Fruit fly (Drosophila melanogaster) whole organism, adult: ENCODE data around the gene RIOK2.

Experiments used
- CG11617 ChIP-seq: fragments of 200-800 bp; sonication (Bioruptor generic); optimal IDR thresholded peaks from 2 replicates; lab custom pipeline; 2017; ENCODE audit warnings: mild to moderate bottlenecking, missing biosample characterization, missing genetic modification reagents, missing genetic modification characterization
- CG12768 ChIP-seq: fragments of 200-800 bp; sonication (Bioruptor generic); optimal IDR thresholded peaks from 2 replicates; lab custom pipeline; 2017; ENCODE audit warnings: missing biosample characterization, missing genetic modification characterization, mild to moderate bottlenecking, moderate library complexity, missing genetic modification reagents
- CG14711 ChIP-seq: fragments of 200-800 bp; sonication (Bioruptor generic); optimal IDR thresholded peaks from 2 replicates; lab custom pipeline; 2018; ENCODE audit warnings: missing biosample characterization, mild to moderate bottlenecking, missing genetic modification characterization, moderate library complexity
- CG1620 ChIP-seq: fragments of 200-800 bp; sonication (Bioruptor generic); optimal IDR thresholded peaks from 2 replicates; lab custom pipeline; 2016; ENCODE audit warnings: missing biosample characterization, missing genetic modification characterization
- CG33017 ChIP-seq: fragments of 200-800 bp; sonication (Bioruptor generic); optimal IDR thresholded peaks from 2 replicates; lab custom pipeline; 2018; ENCODE audit warnings: missing biosample characterization, mild to moderate bottlenecking, missing genetic modification characterization, moderate library complexity
- CG5204 ChIP-seq: fragments of 200-800 bp; sonication (Bioruptor generic); optimal IDR thresholded peaks from 2 replicates; lab custom pipeline; 2016; ENCODE audit warnings: missing biosample characterization, missing genetic modification characterization
- CG7045 ChIP-seq: fragments of 200-800 bp; sonication (Bioruptor generic); optimal IDR thresholded peaks from 2 replicates; lab custom pipeline; 2017; ENCODE audit warnings: missing biosample characterization, mild to moderate bottlenecking, missing genetic modification characterization
- CG7101 ChIP-seq: fragments of 200-800 bp; sonication (Bioruptor generic); optimal IDR thresholded peaks from 2 replicates; lab custom pipeline; 2018; ENCODE audit warnings: missing biosample characterization, mild to moderate bottlenecking, missing genetic modification characterization, moderate library complexity
- Clk ChIP-seq: fragments of 200-800 bp; sonication (Bioruptor generic); optimal IDR thresholded peaks from 2 replicates; lab custom pipeline; 2017; ENCODE audit warnings: missing biosample characterization, missing genetic modification characterization
- Crg-1 ChIP-seq: fragments of 200-800 bp; sonication (Bioruptor generic); optimal IDR thresholded peaks from 2 replicates; lab custom pipeline; 2016; ENCODE audit warnings: missing biosample characterization, missing genetic modification characterization
- Hr96 ChIP-seq: fragments of 200-800 bp; sonication (Bioruptor generic); optimal IDR thresholded peaks from 2 replicates; lab custom pipeline; 2016; ENCODE audit warnings: missing biosample characterization, missing genetic modification characterization
- Mnt ChIP-seq: fragments of 200-800 bp; sonication (Bioruptor generic); optimal IDR thresholded peaks from 2 replicates; lab custom pipeline; 2016; ENCODE audit warnings: missing biosample characterization, mild to moderate bottlenecking, missing genetic modification characterization
- bab1 ChIP-seq: fragments of 200-800 bp; sonication (Bioruptor generic); optimal IDR thresholded peaks from 3 replicates; lab custom pipeline; 2019; ENCODE audit warnings: missing biosample characterization, mild to moderate bottlenecking, missing genetic modification characterization, moderate library complexity
- cic ChIP-seq: fragments of 200-800 bp; sonication (Bioruptor generic); optimal IDR thresholded peaks from 2 replicates; lab custom pipeline; 2017; ENCODE audit warnings: missing biosample characterization, mild to moderate bottlenecking, missing genetic modification characterization, moderate library complexity
- cnc ChIP-seq, 2 experiments: fragments of >200 bp; optimal IDR thresholded peaks; 2 replicates each; lab custom pipeline; 2017
- kay ChIP-seq: fragments of 200-800 bp; sonication (Bioruptor generic); peaks from one replicate; lab custom pipeline; 2016; ENCODE audit warnings: missing biosample characterization, missing genetic modification characterization, borderline replicate concordance
- ovo ChIP-seq: fragments of 200-800 bp; sonication (Bioruptor generic); optimal IDR thresholded peaks from 2 replicates; lab custom pipeline; 2016; ENCODE audit warnings: missing biosample characterization, missing genetic modification characterization
- pad ChIP-seq: fragments of 200-800 bp; sonication (Bioruptor generic); optimal IDR thresholded peaks from 3 replicates; lab custom pipeline; 2017; ENCODE audit warnings: missing biosample characterization, missing genetic modification characterization, mild to moderate bottlenecking, moderate library complexity, missing genetic modification reagents
- tj ChIP-seq: fragments of 200-800 bp; sonication (Bioruptor generic); optimal IDR thresholded peaks from 3 replicates; lab custom pipeline; 2017; ENCODE audit warnings: missing biosample characterization, mild to moderate bottlenecking, missing genetic modification characterization, moderate library complexity
- toe ChIP-seq: fragments of 200-800 bp; sonication (Bioruptor generic); optimal IDR thresholded peaks from 2 replicates; lab custom pipeline; 2016; ENCODE audit warnings: missing biosample characterization, missing genetic modification characterization

The RIOK2 gene

dm6 chr3R:25235362-25235761, 30.3 kb upstream of the RIOK2 start, which contains the start of gene Sil1:
TSS of gene Sil1 (minus strand) at chr3R:25235529.
- TF ChIP-seq cic (GFP tag; lab: Kevin White, UChicago) (no peak), pad (GFP tag; lab: Kevin White, UChicago) (no peak), CG12768 (GFP tag; lab: Kevin White, UChicago) (no peak), CG7045 (no peak), CG7101 (no peak), CG11617 (GFP tag; lab: Kevin White, UChicago) (no peak), tj (no peak), kay (GFP tag; lab: Kevin White, UChicago) (no peak), CG33017 (tag; lab: Kevin White, UChicago) (no peak), CG5204 (GFP tag; lab: Kevin White, UChicago) (no peak), bab1 (no peak), Hr96 (GFP tag; lab: Kevin White, UChicago) (no peak), Clk (no peak), toe (GFP tag; lab: Kevin White, UChicago) (no peak), cnc (optimal IDR thresholded peaks at IDR 0.05; lab: Kevin White, UChicago) (no peak), Mnt (GFP tag; lab: Kevin White, UChicago) (no peak)

- TF ChIP-seq cnc (optimal IDR thresholded peaks at IDR 0.05; lab: Kevin White, UChicago) (no peak), bab1 (no peak), Mnt (GFP tag; lab: Kevin White, UChicago) (no peak), CG7101 (no peak), ovo (GFP tag; lab: Kevin White, UChicago) (no peak), Crg-1 (no peak), cic (GFP tag; lab: Kevin White, UChicago) (no peak), Hr96 (GFP tag; lab: Kevin White, UChicago) (no peak), CG7045 (no peak), CG1620 (GFP tag; lab: Kevin White, UChicago) (no peak), tj (no peak)
These were observed 29.5 kb upstream of the RIOK2 start for dm6 chr3R:25236121-25236520.

DNA sequence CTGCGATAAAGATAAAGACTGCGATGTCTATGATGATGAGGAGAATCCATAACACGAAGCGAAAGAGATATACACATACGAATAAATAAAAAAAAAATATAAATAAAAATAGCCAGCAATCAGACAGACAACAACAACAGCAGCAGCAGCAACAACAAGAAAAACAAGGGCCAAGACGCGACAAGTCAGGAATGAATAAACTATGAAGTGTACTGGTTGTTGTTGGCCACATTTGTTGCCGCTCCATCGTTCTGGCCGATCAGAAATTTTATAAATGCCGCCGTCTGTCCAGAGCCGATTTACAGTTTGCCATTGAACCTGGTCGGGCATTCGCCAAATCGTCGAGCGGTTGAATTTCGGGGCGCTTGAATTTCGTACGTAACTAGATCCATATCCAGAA, 28.3 kb upstream of the RIOK2 start, which contains the start of gene Jhbp7:
Gene Jhbp7, plus strand, starts transcription at position 301 of the 400 bp plus-strand sequence.
- TF ChIP-seq CG7101 (no peak), kay (GFP tag; lab: Kevin White, UChicago) (no peak), cic (GFP tag; lab: Kevin White, UChicago) (no peak), toe (GFP tag; lab: Kevin White, UChicago) (no peak), CG11617 (GFP tag; lab: Kevin White, UChicago) (no peak)

dm6 chr3R:25238771-25239700, 26.6 kb upstream of the RIOK2 start:
- TF ChIP-seq CG1620 (GFP tag; lab: Kevin White, UChicago): no peak
- no peak for TF ChIP-seq CG11617 (GFP tag; lab: Kevin White, UChicago)
- no peak for TF ChIP-seq CG12768 (GFP tag; lab: Kevin White, UChicago)
- no peak for TF ChIP-seq kay (GFP tag; lab: Kevin White, UChicago)
- TF ChIP-seq CG14711 (tag; lab: Kevin White, UChicago): no peak
- TF ChIP-seq CG5204 (GFP tag; lab: Kevin White, UChicago): no peak
- TF ChIP-seq Mnt (GFP tag; lab: Kevin White, UChicago): no peak
- TF ChIP-seq CG33017 (tag; lab: Kevin White, UChicago): no peak
- TF ChIP-seq Hr96 (GFP tag; lab: Kevin White, UChicago): no peak
- TF ChIP-seq bab1: no peak
- no peak for TF ChIP-seq cnc (optimal IDR thresholded peaks at IDR 0.05; lab: Kevin White, UChicago)
- TF ChIP-seq pad (GFP tag; lab: Kevin White, UChicago): no peak
- no peak for TF ChIP-seq toe (GFP tag; lab: Kevin White, UChicago)
- TF ChIP-seq cic (GFP tag; lab: Kevin White, UChicago): no peak
- no peak for TF ChIP-seq Crg-1
- TF ChIP-seq Clk: no peak
- TF ChIP-seq tj: no peak
- no peak for TF ChIP-seq CG7101

DNA sequence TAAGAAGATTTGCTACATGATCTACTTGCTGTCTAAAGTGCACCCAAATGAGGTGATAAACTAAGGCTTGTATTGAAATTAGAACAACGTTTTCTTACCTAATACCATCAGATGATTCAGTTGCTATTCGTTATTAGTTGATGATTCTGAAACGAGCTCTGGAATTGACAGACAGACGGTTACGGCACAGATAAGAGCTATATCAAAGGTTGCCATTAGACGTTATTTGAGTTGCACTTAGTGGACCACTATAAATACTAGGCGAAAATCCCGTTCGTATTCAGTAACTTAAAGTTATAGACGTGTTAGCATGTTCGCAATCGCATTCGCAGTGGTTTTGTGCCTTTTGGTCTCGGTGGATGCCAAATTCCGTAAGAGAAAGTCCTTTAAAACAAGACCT, 25.8 kb upstream of the RIOK2 start, which contains the start of gene to:
Gene to, plus strand, starts transcription at position 301 of the 400 bp plus-strand sequence.
- TF ChIP-seq CG5204 (GFP tag; lab: Kevin White, UChicago) (no peak), CG7101 (no peak), ovo (GFP tag; lab: Kevin White, UChicago) (no peak), CG11617 (GFP tag; lab: Kevin White, UChicago) (no peak), cic (GFP tag; lab: Kevin White, UChicago) (no peak), tj (no peak), CG7045 (no peak), Crg-1 (no peak), Hr96 (GFP tag; lab: Kevin White, UChicago) (no peak), CG14711 (tag; lab: Kevin White, UChicago) (no peak), CG12768 (GFP tag; lab: Kevin White, UChicago) (no peak)

DNA sequence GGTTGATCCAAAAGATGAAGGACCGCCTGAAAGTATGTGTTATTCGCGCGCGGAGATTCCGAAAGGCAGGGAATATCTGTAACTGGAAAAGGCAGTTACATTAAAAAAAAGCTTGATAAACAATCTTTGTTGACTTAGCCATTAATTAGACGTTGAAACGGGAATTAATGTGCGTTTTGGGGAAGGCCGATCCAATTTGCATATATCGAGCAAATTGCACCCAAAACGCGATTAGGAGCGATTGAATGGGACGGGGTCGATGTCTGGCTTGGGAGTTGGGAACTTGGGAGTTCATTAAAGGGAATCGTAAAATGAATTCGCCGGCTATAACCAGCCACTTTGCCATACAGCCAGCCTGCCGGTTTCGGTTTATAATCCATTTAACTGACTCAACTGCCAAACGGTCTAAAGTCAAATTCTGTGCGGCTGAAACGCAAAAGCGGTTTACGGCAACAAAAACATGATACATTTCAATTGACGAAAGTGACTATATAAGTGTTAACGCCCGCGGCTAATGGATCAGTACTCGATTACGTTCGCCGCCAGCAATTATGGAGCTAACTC, 24.1 kb upstream of the RIOK2 start, which contains the start of gene CG11854:
Gene CG11854, plus strand, starts transcription at position 514 of the 564 bp plus-strand sequence.
- TF ChIP-seq tj (no peak), CG11617 (GFP tag; lab: Kevin White, UChicago) (no peak), CG7045 (no peak), cic (GFP tag; lab: Kevin White, UChicago) (no peak), CG12768 (GFP tag; lab: Kevin White, UChicago) (no peak), pad (GFP tag; lab: Kevin White, UChicago) (no peak), Crg-1 (no peak), CG1620 (GFP tag; lab: Kevin White, UChicago) (no peak), CG33017 (tag; lab: Kevin White, UChicago) (no peak), CG5204 (GFP tag; lab: Kevin White, UChicago) (no peak), bab1 (no peak)
